Fruit fly (Drosophila melanogaster) whole organism: Measurements from ENCODE around the gene CG33325.

Experiments
- CG8478 ChIP-seq: fragments of >200 bp; optimal IDR thresholded peaks from 2 replicates; lab custom pipeline; 2018; ENCODE audit warnings: inconsistent platforms
- Dll ChIP-seq: fragments of >200 bp; optimal IDR thresholded peaks from 2 replicates; lab custom pipeline; 2017
- EcR ChIP-seq, 2 experiments: fragments of >200 bp; optimal IDR thresholded peaks; 2 replicates each; lab custom pipeline; 2017; ENCODE audit warnings: missing biosample characterization in 2 of 2, missing genetic modification characterization in 2 of 2, missing genetic modification reagents in 2 of 2
- pan ChIP-seq: fragments of >200 bp; optimal IDR thresholded peaks from 2 replicates; lab custom pipeline; 2017
- psq ChIP-seq: fragments of >200 bp; optimal IDR thresholded peaks from 2 replicates; lab custom pipeline; 2017
- usp ChIP-seq: fragments of >200 bp; optimal IDR thresholded peaks from 2 replicates; lab custom pipeline; 2017; ENCODE audit warnings: missing biosample characterization, missing genetic modification characterization, mixed read lengths

CG33325 gene

DNA sequence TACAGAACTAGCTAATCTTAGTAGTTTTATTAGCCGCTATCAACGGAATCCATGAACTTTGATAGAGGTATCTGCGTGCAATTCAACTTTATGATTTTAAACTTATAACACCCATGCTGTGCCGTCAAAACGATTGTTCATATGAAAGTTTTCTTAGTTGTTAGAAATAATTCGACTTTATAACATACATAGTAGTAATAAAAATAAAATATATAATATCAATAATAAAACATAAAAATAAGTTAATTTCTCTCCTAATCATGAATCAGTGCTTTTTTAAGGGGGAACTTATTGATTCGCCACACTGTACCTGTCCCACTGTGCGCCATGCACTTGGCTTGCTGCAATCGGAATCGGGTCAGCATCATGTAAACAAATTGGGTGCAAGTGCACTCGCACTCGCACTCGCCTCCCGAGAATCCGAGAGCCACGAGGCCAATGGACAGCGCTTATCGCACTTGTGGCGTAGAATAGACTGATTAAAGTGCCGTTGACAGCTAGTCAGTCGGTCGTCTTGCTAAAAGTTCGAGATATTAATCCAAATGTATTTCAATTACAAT, 32.1 kb upstream of the CG33325 start:
- TF ChIP-seq pan (lab: Kevin White, UChicago) (no peak), usp (GFP tag; lab: Kevin White, UChicago) (no peak), Dll (lab: Kevin White, UChicago) (no peak), psq (no peak), EcR (GFP tag; optimal IDR thresholded peaks at IDR 0.05; lab: Kevin White, UChicago) (no peak), CG8478 (no peak)

DNA sequence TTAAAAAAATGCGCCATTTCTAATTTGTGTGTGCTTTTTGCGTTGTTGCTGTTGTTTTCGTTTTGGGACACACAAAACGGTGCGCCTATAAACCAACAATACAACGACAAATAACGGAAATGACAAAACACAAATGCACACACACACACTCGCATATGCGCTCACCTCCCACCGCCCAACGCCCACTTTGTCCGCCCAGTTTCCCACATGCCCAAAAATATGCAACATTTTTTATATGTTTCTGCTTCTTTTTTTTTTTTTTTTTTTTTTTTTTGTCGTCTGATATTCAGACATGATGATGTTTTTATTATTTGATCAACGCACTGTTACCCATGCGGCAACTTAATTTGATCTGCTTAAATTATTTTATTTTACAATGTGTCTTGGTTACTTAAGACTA, 27.3 kb upstream of the CG33325 start:
- TF ChIP-seq EcR (GFP tag; optimal IDR thresholded peaks at IDR 0.05; lab: Kevin White, UChicago) (no peak), CG8478 (no peak), pan (lab: Kevin White, UChicago) (no peak), psq (no peak), usp (GFP tag; lab: Kevin White, UChicago) (no peak), Dll (lab: Kevin White, UChicago) (no peak)

DNA sequence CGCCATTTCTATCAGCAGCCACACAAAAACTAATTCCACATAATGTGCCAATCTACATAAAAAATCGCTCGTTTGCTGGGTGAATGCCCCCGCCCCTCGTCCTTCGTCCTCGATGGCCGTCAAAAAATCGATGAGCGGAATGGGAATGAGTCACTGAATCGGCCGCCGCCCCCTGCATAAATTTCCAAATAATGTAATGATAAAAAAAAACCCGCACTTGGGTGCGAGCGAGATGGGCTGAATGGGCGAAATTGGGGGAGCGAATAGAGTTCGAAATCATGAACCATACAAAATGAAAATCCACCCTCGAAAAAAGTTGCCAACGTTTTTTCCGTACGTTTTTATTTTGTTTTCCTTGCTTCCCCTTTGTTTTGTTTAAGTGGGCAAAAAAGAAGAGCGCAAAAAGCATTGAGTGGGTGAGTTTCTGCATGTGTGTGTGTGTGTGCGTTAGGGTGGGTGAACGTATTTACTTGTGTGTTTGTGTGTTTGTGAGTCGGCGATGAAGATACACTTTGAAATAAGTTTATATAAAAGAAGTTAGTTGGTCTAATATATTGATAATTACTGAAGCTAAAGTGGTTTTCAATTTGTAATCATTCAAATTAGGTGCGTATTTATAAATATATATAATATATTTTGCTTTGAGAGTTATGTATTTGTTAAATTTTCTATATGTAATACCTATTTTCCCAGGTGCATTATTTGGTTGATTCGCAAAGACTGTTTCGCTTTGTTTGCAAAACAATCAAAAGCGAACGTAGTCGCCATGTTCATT, 25.7 kb upstream of the CG33325 start:
- no peak for TF ChIP-seq psq
- TF ChIP-seq Dll (lab: Kevin White, UChicago), result no peak
- no peak for TF ChIP-seq CG8478
- TF ChIP-seq EcR (GFP tag; optimal IDR thresholded peaks at IDR 0.05; lab: Kevin White, UChicago), result no peak

DNA sequence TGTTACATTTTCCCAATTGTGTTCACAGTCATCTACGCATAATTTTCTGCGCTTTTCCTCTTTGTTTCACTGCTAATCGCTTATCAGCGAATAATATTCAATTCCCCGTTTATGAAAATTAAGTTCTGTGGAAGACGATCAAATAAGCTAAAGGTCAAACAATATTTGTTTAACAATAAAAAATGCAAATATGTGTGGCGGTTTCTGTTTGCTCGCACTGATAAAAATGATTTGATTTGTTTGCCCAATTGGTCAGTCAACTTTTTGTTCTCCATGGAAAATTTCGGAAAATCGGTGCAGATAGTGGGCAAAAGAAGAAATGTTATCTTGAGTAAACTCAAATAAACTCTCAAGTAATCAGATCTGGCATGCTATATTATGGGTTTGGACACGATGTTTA, 24.8 kb upstream of the CG33325 start:
- TF ChIP-seq pan (lab: Kevin White, UChicago), result no peak
- no peak for TF ChIP-seq psq
- TF ChIP-seq Dll (lab: Kevin White, UChicago), result no peak
- no peak for TF ChIP-seq CG8478
- TF ChIP-seq EcR (GFP tag; optimal IDR thresholded peaks at IDR 0.05; lab: Kevin White, UChicago), result no peak
- no peak for TF ChIP-seq usp (GFP tag; lab: Kevin White, UChicago)

DNA sequence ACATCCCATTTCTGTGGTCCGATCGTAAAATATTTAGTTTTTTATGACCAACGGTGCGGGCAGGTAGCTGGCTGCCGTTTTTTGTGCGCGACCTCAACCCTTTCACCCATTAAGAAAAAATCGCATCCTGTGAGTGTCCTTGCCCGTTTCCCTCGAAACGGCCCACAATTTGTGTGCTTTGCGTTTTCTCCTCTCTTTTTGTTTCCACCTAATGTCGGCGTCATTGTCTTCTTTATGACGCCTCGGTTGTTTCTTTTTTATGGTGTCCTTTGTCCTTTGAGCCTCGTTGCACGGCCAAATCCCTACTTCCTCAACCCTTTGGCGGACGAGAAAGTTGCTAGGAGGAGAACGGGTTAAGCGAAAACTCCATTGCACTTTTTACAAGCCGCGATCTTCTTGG, 21.4 kb upstream of the CG33325 start:
- TF ChIP-seq psq (no peak), Dll (lab: Kevin White, UChicago) (no peak), pan (lab: Kevin White, UChicago) (no peak), usp (GFP tag; lab: Kevin White, UChicago) (no peak), CG8478 (no peak), EcR (GFP tag; optimal IDR thresholded peaks at IDR 0.05; lab: Kevin White, UChicago) (no peak)

DNA sequence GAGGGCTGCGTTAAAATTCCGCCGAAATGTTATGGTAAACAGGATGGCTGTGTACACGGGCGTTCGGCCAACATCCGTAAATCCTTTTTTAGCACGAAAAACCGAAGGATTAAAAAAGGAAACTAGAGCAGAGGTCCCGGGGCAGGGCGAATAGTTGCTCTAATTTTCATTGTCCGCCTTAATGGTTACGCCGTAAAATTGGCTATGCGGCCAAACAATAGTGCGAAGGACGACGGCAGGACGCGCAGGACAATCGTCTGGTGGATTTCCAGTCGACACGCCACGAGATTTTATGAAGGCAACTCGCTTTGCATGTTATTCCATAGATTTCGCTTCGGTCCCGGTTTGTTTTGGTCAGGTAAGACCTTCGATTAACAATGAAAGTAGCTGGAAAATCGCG, 20.8 kb upstream of the CG33325 start:
- TF ChIP-seq usp (GFP tag; lab: Kevin White, UChicago), result no peak
- no peak for TF ChIP-seq pan (lab: Kevin White, UChicago)
- TF ChIP-seq Dll (lab: Kevin White, UChicago), result no peak
- no peak for TF ChIP-seq psq

DNA sequence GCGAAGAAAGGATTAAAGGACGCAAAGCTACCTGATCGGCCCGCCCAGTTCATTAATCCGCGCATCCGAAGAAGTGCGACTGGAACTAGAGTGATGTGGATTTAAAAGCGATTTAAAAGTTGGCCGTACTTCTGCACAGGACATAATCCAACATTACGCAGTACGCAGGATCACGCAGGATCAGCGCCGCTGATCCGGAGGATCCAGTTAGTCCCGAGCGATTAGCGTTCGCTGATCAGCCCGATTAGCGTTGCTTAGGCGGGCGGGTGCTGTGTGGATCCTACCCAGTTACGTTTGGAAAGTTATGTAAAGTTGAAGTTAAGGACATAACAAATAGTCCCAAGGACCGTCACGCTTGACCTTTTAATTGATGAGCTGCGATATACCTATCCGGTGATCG, 19.4 kb upstream of the CG33325 start:
- TF ChIP-seq EcR (GFP tag; optimal IDR thresholded peaks at IDR 0.05; lab: Kevin White, UChicago) (no peak), CG8478 (no peak), pan (lab: Kevin White, UChicago) (no peak), Dll (lab: Kevin White, UChicago) (no peak), psq (no peak), usp (GFP tag; lab: Kevin White, UChicago) (no peak)

DNA sequence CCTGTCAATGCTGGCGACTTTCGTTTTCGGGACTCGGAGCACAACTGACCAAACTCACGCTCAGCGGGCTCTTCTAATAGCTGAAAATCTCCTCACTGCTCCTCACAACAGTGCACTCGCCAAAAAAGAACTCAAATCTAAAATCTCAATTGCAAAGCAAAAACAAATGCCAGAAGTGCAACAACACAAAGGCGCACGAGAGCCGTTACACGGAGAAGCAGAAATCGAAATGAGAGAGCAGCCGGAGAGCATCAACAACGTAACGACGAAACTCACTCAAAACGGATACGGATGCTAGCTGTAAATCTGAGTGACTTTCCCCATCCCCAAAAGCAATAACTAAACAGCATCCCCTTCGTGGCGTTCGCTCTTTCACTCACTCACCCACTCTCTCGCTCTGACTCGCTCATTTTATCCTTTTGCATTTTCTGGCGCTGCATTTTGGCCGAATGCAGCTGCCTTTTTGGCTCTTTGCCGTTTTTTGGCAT, 18.0 kb upstream of the CG33325 start, which contains the start of gene hb:
Gene hb (minus strand): TSS at position 51 of the 488 bp plus-strand sequence.
- no peak for TF ChIP-seq usp (GFP tag; lab: Kevin White, UChicago)
- TF ChIP-seq CG8478, result no peak
- TF ChIP-seq EcR (GFP tag; optimal IDR thresholded peaks at IDR 0.05; lab: Kevin White, UChicago), result no peak
- TF ChIP-seq Dll (lab: Kevin White, UChicago), result no peak
- no peak for TF ChIP-seq pan (lab: Kevin White, UChicago)
- no peak for TF ChIP-seq psq

DNA sequence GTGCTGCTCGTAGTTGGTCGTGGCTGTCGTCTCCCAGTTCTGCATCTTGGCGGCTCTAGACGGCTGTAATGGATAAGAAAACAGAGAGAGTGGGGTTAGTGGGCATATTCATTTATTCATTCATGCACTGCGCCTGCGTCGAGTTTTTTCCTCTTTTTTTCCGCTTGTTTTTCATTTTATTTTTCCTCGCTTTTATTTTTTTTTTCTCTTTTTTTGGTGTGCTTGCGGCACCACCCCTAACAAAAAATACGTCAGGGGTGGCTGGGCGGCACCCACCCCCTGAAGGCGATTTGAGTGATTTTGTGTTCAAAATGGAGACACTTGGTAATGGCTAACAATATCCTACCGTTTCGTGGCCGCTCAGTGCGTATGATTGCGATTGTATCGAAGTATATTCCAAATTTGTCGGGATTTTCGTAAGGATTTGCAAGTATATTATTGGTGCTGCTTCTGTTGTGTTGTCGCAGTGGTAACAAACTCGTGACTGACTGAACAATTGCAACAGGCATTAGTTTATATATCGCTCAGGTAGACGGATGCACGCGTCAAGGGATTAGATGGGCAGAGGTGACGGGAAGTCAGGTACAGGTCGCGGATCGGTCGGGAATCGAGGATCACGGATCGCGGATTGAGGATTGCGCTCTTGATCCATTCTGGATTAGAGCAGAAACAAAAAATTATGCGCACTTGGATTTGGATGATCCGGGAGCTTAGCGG, 14.4 kb upstream of the CG33325 start:
- no peak for TF ChIP-seq Dll (lab: Kevin White, UChicago)
- no peak for TF ChIP-seq usp (GFP tag; lab: Kevin White, UChicago)
- no peak for TF ChIP-seq EcR (GFP tag; optimal IDR thresholded peaks at IDR 0.05; lab: Kevin White, UChicago)
- TF ChIP-seq psq, result no peak
- TF ChIP-seq CG8478, result no peak
- TF ChIP-seq pan (lab: Kevin White, UChicago), result no peak

DNA sequence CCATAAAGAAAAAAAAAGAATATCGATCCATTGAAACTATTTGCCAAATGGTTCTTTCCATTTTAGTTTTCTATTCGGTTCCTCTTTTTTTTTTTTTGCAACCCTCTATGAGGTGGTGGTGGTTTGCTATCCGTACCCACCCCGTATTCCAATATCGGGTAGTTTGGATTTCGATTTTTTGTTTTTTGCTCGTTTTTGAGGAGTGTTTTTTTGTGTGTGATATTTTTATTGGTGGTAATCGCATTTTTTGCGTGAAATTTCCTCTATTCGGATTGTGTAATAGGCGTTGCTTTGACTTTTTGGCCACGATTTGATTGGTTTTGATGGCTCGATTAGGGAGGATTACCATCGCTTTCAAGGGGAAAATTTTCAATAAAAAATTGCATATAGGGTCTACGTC, 6.6 kb upstream of the CG33325 start:
- no peak for TF ChIP-seq pan (lab: Kevin White, UChicago)
- no peak for TF ChIP-seq psq
- no peak for TF ChIP-seq Dll (lab: Kevin White, UChicago)
- TF ChIP-seq usp (GFP tag; lab: Kevin White, UChicago), result no peak
- TF ChIP-seq EcR (GFP tag; optimal IDR thresholded peaks at IDR 0.05; lab: Kevin White, UChicago), result no peak
- TF ChIP-seq CG8478, result no peak

DNA sequence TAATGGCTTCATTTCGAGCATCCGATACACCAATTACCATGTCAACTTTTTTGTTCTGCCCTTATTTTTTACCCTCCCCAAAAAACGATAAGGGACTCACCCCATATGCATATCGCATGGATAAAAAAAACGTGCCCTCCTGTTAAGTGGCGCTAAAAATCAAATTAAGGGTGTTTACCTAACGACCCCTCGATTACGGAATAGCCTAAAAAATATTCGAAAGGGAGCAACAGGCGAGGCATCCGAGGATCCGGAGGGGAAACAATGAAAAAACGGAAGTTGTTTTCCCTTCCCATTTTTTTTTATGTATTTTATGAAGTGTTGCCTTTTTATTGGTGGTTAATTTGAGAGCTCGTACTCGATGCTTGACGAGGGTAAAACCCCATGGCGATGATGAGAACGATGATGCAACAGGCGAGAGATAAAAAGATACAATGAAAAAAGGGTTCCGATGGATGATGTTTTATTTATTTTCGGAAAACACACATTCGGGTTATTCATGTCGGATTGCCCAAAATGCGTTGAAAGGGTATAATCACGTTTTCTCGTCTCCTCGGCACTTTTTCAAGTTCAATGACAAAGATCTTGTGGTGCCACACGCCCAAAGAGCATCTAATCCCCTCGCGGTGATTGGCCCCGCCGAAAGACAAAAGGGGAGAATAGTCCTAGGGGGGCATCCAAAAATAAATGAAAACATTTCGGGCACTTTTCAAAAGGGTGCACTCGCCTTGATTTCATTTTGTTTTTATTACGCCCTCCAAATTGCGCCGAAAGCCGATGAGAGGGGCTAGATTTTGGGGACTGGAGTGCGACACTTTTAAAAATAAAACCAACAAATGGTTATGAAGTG, 4.7 kb upstream of the CG33325 start, which contains the start of gene CG44227:
Gene CG44227 (minus strand): TSS at position 849 of the 850 bp plus-strand sequence.
- TF ChIP-seq usp (GFP tag; lab: Kevin White, UChicago), result no peak
- no peak for TF ChIP-seq EcR (GFP tag; optimal IDR thresholded peaks at IDR 0.05; lab: Kevin White, UChicago)
- TF ChIP-seq pan (lab: Kevin White, UChicago), result no peak
- TF ChIP-seq Dll (lab: Kevin White, UChicago), result no peak
- no peak for TF ChIP-seq psq
- no peak for TF ChIP-seq CG8478
